Worm (Caenorhabditis elegans) whole organism, early embryonic: ENCODE results near the gene T10B5.3.

Experiments
- F13C5.2 ChIP-seq: sonication (generic microtip); optimal IDR thresholded peaks from 2 replicates; lab custom pipeline; 2017; ENCODE audit warnings: mild to moderate bottlenecking, missing genetic modification characterization, inconsistent platforms, missing compliant biosample characterization
- aly-1 ChIP-seq: sonication (generic microtip); optimal IDR thresholded peaks from 2 replicates; lab custom pipeline; 2016; ENCODE audit warnings: missing genetic modification characterization, missing compliant biosample characterization
- ama-1 ChIP-seq: fragments of 150-350 bp; optimal IDR thresholded peaks from 2 replicates; lab custom pipeline; 2014
- ceh-13 ChIP-seq: fragments of 200-800 bp; sonication (Bioruptor generic); optimal IDR thresholded peaks from 2 replicates; lab custom pipeline; 2018; ENCODE audit warnings: mild to moderate bottlenecking, missing genetic modification characterization, missing compliant biosample characterization
- ceh-36 ChIP-seq: sonication (generic microtip); optimal IDR thresholded peaks from 2 replicates; lab custom pipeline; 2016; ENCODE audit warnings: missing genetic modification characterization, inconsistent platforms, missing compliant biosample characterization
- ets-7 ChIP-seq: sonication (generic microtip); optimal IDR thresholded peaks from 2 replicates; lab custom pipeline; 2016; ENCODE audit warnings: missing genotype, missing genetic modification characterization, missing compliant biosample characterization
- flt-1 ChIP-seq: fragments of 200-800 bp; sonication (Bioruptor generic); IDR thresholded peaks from 2 replicates; pipeline ENCODE4 v1.3.6; 2022; ENCODE audit warnings: missing genetic modification characterization, missing compliant biosample characterization
- hmbx-1 ChIP-seq: sonication (generic microtip); optimal IDR thresholded peaks from 2 replicates; lab custom pipeline; 2016; ENCODE audit warnings: mild to moderate bottlenecking, missing genetic modification characterization, missing compliant biosample characterization
- hmg-4 ChIP-seq: fragments of 200-800 bp; sonication (Bioruptor generic); optimal IDR thresholded peaks from 2 replicates; lab custom pipeline; 2018; ENCODE audit warnings: mild to moderate bottlenecking, missing genetic modification characterization, missing compliant biosample characterization
- pes-1 ChIP-seq: fragments of 200-800 bp; sonication (Bioruptor generic); IDR thresholded peaks from 2 replicates; pipeline ENCODE4 v1.3.6; 2022; ENCODE audit warnings: missing genetic modification reagents, missing genetic modification characterization, missing compliant biosample characterization
- scrt-1 ChIP-seq: fragments of 200-800 bp; sonication (Bioruptor generic); IDR thresholded peaks from 2 replicates; pipeline ENCODE4 v1.3.6; 2022; ENCODE audit warnings: missing genetic modification characterization, missing compliant biosample characterization
- tbx-11 ChIP-seq: fragments of 200-800 bp; sonication (Bioruptor generic); IDR thresholded peaks from 2 replicates; pipeline ENCODE4 v1.3.6; 2022; ENCODE audit warnings: missing genetic modification characterization, missing compliant biosample characterization
- tbx-37 ChIP-seq: fragments of 200-800 bp; sonication (Bioruptor generic); conservative IDR thresholded peaks from 2 replicates; pipeline ENCODE4 v1.3.6; 2022; ENCODE audit warnings: missing genetic modification reagents, missing genetic modification characterization, missing compliant biosample characterization
- tra-4 ChIP-seq: sonication (generic microtip); optimal IDR thresholded peaks from 2 replicates; lab custom pipeline; 2017; ENCODE audit warnings: missing genetic modification characterization, missing compliant biosample characterization

ce11 chrV:1820749-1821148 is 48.8 kb downstream of the T10B5.3 start:
- TF ChIP-seq flt-1 (no peak), ceh-36 (tag; lab: Kevin White, UChicago) (no peak), aly-1 (tag; lab: Kevin White, UChicago) (no peak), tbx-11 (GFP tag; lab: Robert Waterston, UW) (no peak), scrt-1 (GFP tag; lab: Robert Waterston, UW) (no peak), ceh-13 (GFP tag; lab: Kevin White, UChicago) (no peak), F13C5.2 (tag; lab: Kevin White, UChicago) (no peak), tbx-37 (GFP tag; lab: Robert Waterston, UW) (no peak), ama-1 (lab: Kevin White, UChicago) (no peak), pes-1 (GFP tag; lab: Robert Waterston, UW) (no peak), ets-7 (tag; lab: Kevin White, UChicago) (no peak), tra-4 (no peak), hmg-4 (GFP tag; lab: Kevin White, UChicago) (no peak), hmbx-1 (no peak)
